Fruit fly (Drosophila melanogaster) whole organism, prepupa: Measurements from ENCODE around the gene CG8927.

Experiments used
- Blimp-1 ChIP-seq: fragments of 200-800 bp; sonication (Bioruptor generic); optimal IDR thresholded peaks from 3 replicates; lab custom pipeline; 2017; ENCODE audit warnings: missing biosample characterization, missing genetic modification characterization, mild to moderate bottlenecking, moderate library complexity, missing genetic modification reagents
- CG10631 ChIP-seq: fragments of 200-800 bp; sonication (Bioruptor generic); optimal IDR thresholded peaks from 2 replicates; lab custom pipeline; 2016; ENCODE audit warnings: missing biosample characterization, missing genetic modification characterization
- CG10669 ChIP-seq: fragments of 200-800 bp; sonication (Bioruptor generic); optimal IDR thresholded peaks from 3 replicates; lab custom pipeline; 2018; ENCODE audit warnings: missing biosample characterization, mild to moderate bottlenecking, missing genetic modification characterization, moderate library complexity
- CG11762 ChIP-seq: fragments of 200-800 bp; sonication (Bioruptor generic); optimal IDR thresholded peaks from 3 replicates; lab custom pipeline; 2016; ENCODE audit warnings: missing biosample characterization, missing genetic modification characterization; ENCODE audit not compliant: insufficient read depth
- CG15336 ChIP-seq: fragments of 200-800 bp; sonication (Bioruptor generic); IDR thresholded peaks from 2 replicates; pipeline ENCODE4 v1.3.6; 2022; ENCODE audit warnings: missing biosample characterization, missing genetic modification characterization
- CG1621 ChIP-seq: fragments of 200-800 bp; sonication (Bioruptor generic); optimal IDR thresholded peaks from 3 replicates; lab custom pipeline; 2018; ENCODE audit warnings: missing biosample characterization, mild to moderate bottlenecking, missing genetic modification characterization
- CG16779 ChIP-seq: fragments of 200-800 bp; sonication (Bioruptor generic); optimal IDR thresholded peaks from 3 replicates; lab custom pipeline; 2017; ENCODE audit warnings: missing biosample characterization, mild to moderate bottlenecking, missing genetic modification characterization
- CG31627 ChIP-seq: fragments of 200-800 bp; sonication (Bioruptor generic); optimal IDR thresholded peaks from 3 replicates; lab custom pipeline; 2016; ENCODE audit warnings: missing biosample characterization, missing genetic modification characterization
- CG32006 ChIP-seq: fragments of 200-800 bp; sonication (Bioruptor generic); optimal IDR thresholded peaks from 3 replicates; lab custom pipeline; 2017; ENCODE audit warnings: missing biosample characterization, mild to moderate bottlenecking, missing genetic modification characterization
- CG34406 ChIP-seq: fragments of 200-800 bp; sonication (Bioruptor generic); optimal IDR thresholded peaks from 3 replicates; lab custom pipeline; 2016; ENCODE audit warnings: missing biosample characterization, missing genetic modification characterization
- CG3919 ChIP-seq: fragments of 200-800 bp; sonication (Bioruptor generic); optimal IDR thresholded peaks from 3 replicates; lab custom pipeline; 2016; ENCODE audit warnings: missing biosample characterization, missing genetic modification characterization
- CG4318 ChIP-seq: fragments of 200-800 bp; sonication (Bioruptor generic); optimal IDR thresholded peaks from 3 replicates; lab custom pipeline; 2017; ENCODE audit warnings: missing biosample characterization, mild to moderate bottlenecking, missing genetic modification characterization
- CG6163 ChIP-seq: fragments of 200-800 bp; sonication (Bioruptor generic); IDR thresholded peaks from 3 replicates; pipeline ENCODE4 v1.3.6; 2022; ENCODE audit warnings: missing biosample characterization, missing genetic modification characterization
- CG6276 ChIP-seq: fragments of 200-800 bp; sonication (Bioruptor generic); optimal IDR thresholded peaks from 2 replicates; lab custom pipeline; 2017; ENCODE audit warnings: missing biosample characterization, mild to moderate bottlenecking, missing genetic modification characterization
- CG6792 ChIP-seq: fragments of 200-800 bp; sonication (Bioruptor generic); optimal IDR thresholded peaks from 3 replicates; lab custom pipeline; 2016; ENCODE audit warnings: missing biosample characterization, missing genetic modification characterization
- CG6808 ChIP-seq: fragments of 200-800 bp; sonication (Bioruptor generic); optimal IDR thresholded peaks from 3 replicates; lab custom pipeline; 2017; ENCODE audit warnings: missing biosample characterization, missing genetic modification characterization, mild to moderate bottlenecking, moderate library complexity, missing genetic modification reagents
- CG6854 ChIP-seq: fragments of 200-800 bp; sonication (Bioruptor generic); optimal IDR thresholded peaks from 2 replicates; lab custom pipeline; 2017; ENCODE audit warnings: missing biosample characterization, mild to moderate bottlenecking, missing genetic modification characterization
- CG7368 ChIP-seq: fragments of 200-800 bp; sonication (Bioruptor generic); optimal IDR thresholded peaks from 3 replicates; lab custom pipeline; 2016; ENCODE audit warnings: missing biosample characterization, missing genetic modification characterization
- CG8319 ChIP-seq: fragments of 200-800 bp; sonication (Bioruptor generic); optimal IDR thresholded peaks from 3 replicates; lab custom pipeline; 2016; ENCODE audit warnings: missing biosample characterization, missing genetic modification characterization
- CG8632 ChIP-seq: fragments of 200-800 bp; sonication (Bioruptor generic); optimal IDR thresholded peaks from 3 replicates; lab custom pipeline; 2016; ENCODE audit warnings: missing biosample characterization, missing genetic modification characterization
- Eip75B ChIP-seq: fragments of 200-800 bp; sonication (Bioruptor generic); optimal IDR thresholded peaks from 3 replicates; lab custom pipeline; 2016; ENCODE audit warnings: missing biosample characterization, missing genetic modification characterization
- Eip78C ChIP-seq: fragments of 200-800 bp; sonication (Bioruptor generic); peaks from one replicate; lab custom pipeline; 2016; ENCODE audit warnings: missing biosample characterization, missing genetic modification characterization
- Ets21C ChIP-seq: fragments of 200-800 bp; sonication (Bioruptor generic); optimal IDR thresholded peaks from 3 replicates; lab custom pipeline; 2016; ENCODE audit warnings: missing biosample characterization, missing genetic modification characterization
- Gug ChIP-seq: fragments of 200-800 bp; sonication (Bioruptor generic); IDR thresholded peaks from 2 replicates; pipeline ENCODE4 v1.3.6; 2022; ENCODE audit warnings: missing biosample characterization, missing genetic modification characterization
- Hr38 ChIP-seq: sonication (Bioruptor generic); optimal IDR thresholded peaks from 2 replicates; lab custom pipeline; 2016; ENCODE audit warnings: missing biosample characterization, missing genetic modification characterization
- Hr4 ChIP-seq: fragments of 200-800 bp; sonication (Bioruptor generic); optimal IDR thresholded peaks from 3 replicates; lab custom pipeline; 2016; ENCODE audit warnings: missing biosample characterization, missing genetic modification characterization
- Lpt ChIP-seq: fragments of 200-800 bp; sonication (Bioruptor generic); optimal IDR thresholded peaks from 3 replicates; lab custom pipeline; 2016; ENCODE audit warnings: missing biosample characterization, missing genetic modification characterization
- Met ChIP-seq: fragments of 200-800 bp; sonication (Bioruptor generic); optimal IDR thresholded peaks from 3 replicates; lab custom pipeline; 2016; ENCODE audit warnings: missing biosample characterization, missing genetic modification characterization
- OdsH ChIP-seq: fragments of 200-800 bp; sonication (Bioruptor generic); optimal IDR thresholded peaks from 3 replicates; lab custom pipeline; 2016; ENCODE audit warnings: missing biosample characterization, missing genetic modification characterization
- Smox ChIP-seq: fragments of 200-800 bp; sonication (Bioruptor generic); optimal IDR thresholded peaks from 3 replicates; lab custom pipeline; 2016; ENCODE audit warnings: missing biosample characterization, missing genetic modification characterization
- Sox102F ChIP-seq: fragments of 200-800 bp; sonication (Bioruptor generic); optimal IDR thresholded peaks from 2 replicates; lab custom pipeline; 2016; ENCODE audit warnings: missing biosample characterization, mild to moderate bottlenecking, missing genetic modification characterization
- Sox14 ChIP-seq: fragments of 200-800 bp; sonication (Bioruptor generic); optimal IDR thresholded peaks from 3 replicates; lab custom pipeline; 2016; ENCODE audit warnings: missing biosample characterization, missing genetic modification characterization
- achi ChIP-seq: fragments of 200-800 bp; sonication (Bioruptor generic); optimal IDR thresholded peaks from 3 replicates; lab custom pipeline; 2016; ENCODE audit warnings: missing biosample characterization, missing genetic modification characterization
- dsx ChIP-seq: fragments of 200-800 bp; optimal IDR thresholded peaks from 3 replicates; lab custom pipeline; 2019; ENCODE audit warnings: missing biosample characterization, mild to moderate bottlenecking, missing genetic modification characterization, moderate library complexity; ENCODE audit not compliant: poor library complexity, severe bottlenecking
- eg ChIP-seq: fragments of 200-800 bp; sonication (Bioruptor generic); IDR thresholded peaks from 3 replicates; pipeline ENCODE4 v1.3.6; 2022; ENCODE audit warnings: missing biosample characterization, missing genetic modification characterization
- esn ChIP-seq: fragments of 200-800 bp; sonication (Bioruptor generic); optimal IDR thresholded peaks from 2 replicates; lab custom pipeline; 2016; ENCODE audit warnings: missing biosample characterization, mild to moderate bottlenecking, missing genetic modification characterization, moderate library complexity
- fd85E ChIP-seq: fragments of 200-800 bp; sonication (Bioruptor generic); optimal IDR thresholded peaks from 3 replicates; lab custom pipeline; 2016; ENCODE audit warnings: missing biosample characterization, missing genetic modification characterization
- net ChIP-seq: fragments of 200-800 bp; sonication (Bioruptor generic); optimal IDR thresholded peaks from 3 replicates; lab custom pipeline; 2016; ENCODE audit warnings: missing biosample characterization, missing genetic modification characterization
- spab ChIP-seq: fragments of 200-800 bp; sonication (Bioruptor generic); optimal IDR thresholded peaks from 2 replicates; lab custom pipeline; 2017; ENCODE audit warnings: missing biosample characterization, mild to moderate bottlenecking, missing genetic modification characterization, missing genetic modification reagents
- ss ChIP-seq, 2 experiments: fragments of 200-800 bp; sonication (Bioruptor generic); optimal IDR thresholded peaks; 2 replicates in 1 of 2; 3 replicates in 1 of 2; lab custom pipeline; 2017 to 2018; ENCODE audit warnings: mild to moderate bottlenecking in 2 of 2, missing biosample characterization in 2 of 2, missing genetic modification characterization in 2 of 2, moderate library complexity in 1 of 2
- svp ChIP-seq: fragments of 200-800 bp; sonication (Bioruptor generic); peaks from one replicate; lab custom pipeline; 2016; ENCODE audit warnings: missing biosample characterization, missing genetic modification characterization
- vri ChIP-seq: fragments of 200-800 bp; sonication (Bioruptor generic); optimal IDR thresholded peaks from 3 replicates; lab custom pipeline; 2016; ENCODE audit warnings: missing biosample characterization, mild to moderate bottlenecking, missing genetic modification characterization

CG8927 gene

DNA sequence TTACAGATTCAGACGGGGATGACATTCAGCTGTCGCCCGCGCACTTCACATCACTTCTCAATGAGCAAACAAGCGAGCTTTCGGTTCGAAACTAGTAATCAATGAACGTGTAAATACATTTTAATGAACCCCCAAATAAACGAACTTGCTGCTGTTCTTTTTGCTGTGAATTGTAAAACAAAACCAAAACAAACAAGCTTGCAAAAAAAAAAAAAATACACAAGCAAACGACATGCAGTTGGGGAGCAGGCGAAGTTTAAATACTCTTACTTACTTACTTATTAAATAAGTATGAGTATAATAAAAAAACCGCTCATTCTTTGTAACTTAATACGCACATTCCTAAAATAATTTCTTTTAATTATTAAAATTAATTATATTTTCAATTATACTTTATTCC is 26.6 kb upstream of the CG8927 start (continued):
- TF ChIP-seq CG11762 (GFP tag; lab: Kevin White, UChicago) = peak; percentile 10
- peak; percentile 49 for TF ChIP-seq CG6276 (GFP tag; lab: Kevin White, UChicago)
- no peak for TF ChIP-seq CG8319
- peak; percentile 23 for TF ChIP-seq CG6792
- peak; percentile 77 for TF ChIP-seq vri (GFP tag; lab: Kevin White, UChicago)
- TF ChIP-seq CG1621 (tag; lab: Kevin White, UChicago) = no peak
- peak; percentile 48 for TF ChIP-seq esn
- TF ChIP-seq fd85E (GFP tag; lab: Kevin White, UChicago) = no peak

DNA sequence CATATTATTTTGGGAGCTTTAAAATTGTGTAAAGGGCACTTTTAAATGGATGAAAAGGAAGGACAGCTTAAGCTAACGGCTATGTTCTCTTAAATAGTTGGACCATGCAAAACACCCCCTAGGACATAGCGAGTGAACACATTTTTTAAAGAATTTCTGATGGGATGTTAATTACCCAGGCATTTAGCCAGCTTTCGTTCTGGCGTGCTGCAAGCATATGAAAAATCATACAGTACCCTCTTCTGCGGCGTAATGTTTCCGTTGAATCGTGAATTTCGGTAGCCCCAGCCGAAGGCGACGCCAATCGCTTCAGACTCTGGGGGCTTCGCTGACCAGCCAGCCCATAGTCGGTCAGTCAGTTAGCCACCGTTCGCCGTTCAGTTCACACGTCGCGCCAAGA is 26.1 kb upstream of the CG8927 start, which contains the start of gene CG6006:
Gene CG6006, plus strand, starts transcription at position 301 of the 400 bp plus-strand sequence.
- TF ChIP-seq Lpt (GFP tag; lab: Kevin White, UChicago) (no peak), CG31627 (GFP tag; lab: Kevin White, UChicago) (no peak), Eip75B (no peak), CG4318 (no peak), svp (GFP tag; lab: Kevin White, UChicago) (peak; percentile 52), CG6792 (no peak), CG32006 (GFP tag; lab: Kevin White, UChicago) (peak; percentile 18), CG15336 (no peak), CG6163 (GFP tag; lab: Robert Waterston, UW) (no peak), Met (GFP tag; lab: Kevin White, UChicago) (no peak), CG6276 (GFP tag; lab: Kevin White, UChicago) (no peak), CG3919 (GFP tag; lab: Kevin White, UChicago) (no peak), net (no peak), CG1621 (tag; lab: Kevin White, UChicago) (no peak), CG11762 (GFP tag; lab: Kevin White, UChicago) (no peak), CG6808 (GFP tag; lab: Kevin White, UChicago) (no peak), Smox (no peak), vri (GFP tag; lab: Kevin White, UChicago) (no peak), ss (GFP tag; optimal IDR thresholded peaks at IDR 0.05; lab: Kevin White, UChicago) (no peak), Ets21C (GFP tag; lab: Kevin White, UChicago) (no peak), eg (0 out of 3 replicates have a peak, but pooled peaks have one; percentile 14)

DNA sequence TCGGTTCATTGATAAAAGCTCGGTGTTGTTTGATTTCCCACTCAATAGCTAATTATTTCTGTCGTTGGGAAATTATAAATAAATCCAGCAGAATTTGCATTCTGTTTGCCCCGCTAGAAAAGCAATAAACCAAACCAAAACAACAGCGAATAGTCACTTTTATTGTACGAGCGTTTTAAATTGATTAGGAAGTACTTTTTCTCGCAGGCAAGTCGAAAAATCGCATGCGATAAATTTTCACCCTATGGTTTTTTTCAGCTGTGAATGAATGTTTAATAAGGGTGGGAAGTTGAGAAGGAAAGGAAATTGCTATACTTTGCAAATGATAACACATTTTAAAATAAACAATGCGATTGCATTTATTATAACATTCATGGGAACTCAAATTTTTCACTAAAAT is 24.8 kb upstream of the CG8927 start:
- TF ChIP-seq CG10631 (GFP tag; lab: Kevin White, UChicago) (no peak), Hr4 (no peak), Sox102F (GFP tag; lab: Kevin White, UChicago) (no peak), fd85E (GFP tag; lab: Kevin White, UChicago) (no peak), Eip78C (GFP tag; lab: Kevin White, UChicago) (peak; percentile 19)

DNA sequence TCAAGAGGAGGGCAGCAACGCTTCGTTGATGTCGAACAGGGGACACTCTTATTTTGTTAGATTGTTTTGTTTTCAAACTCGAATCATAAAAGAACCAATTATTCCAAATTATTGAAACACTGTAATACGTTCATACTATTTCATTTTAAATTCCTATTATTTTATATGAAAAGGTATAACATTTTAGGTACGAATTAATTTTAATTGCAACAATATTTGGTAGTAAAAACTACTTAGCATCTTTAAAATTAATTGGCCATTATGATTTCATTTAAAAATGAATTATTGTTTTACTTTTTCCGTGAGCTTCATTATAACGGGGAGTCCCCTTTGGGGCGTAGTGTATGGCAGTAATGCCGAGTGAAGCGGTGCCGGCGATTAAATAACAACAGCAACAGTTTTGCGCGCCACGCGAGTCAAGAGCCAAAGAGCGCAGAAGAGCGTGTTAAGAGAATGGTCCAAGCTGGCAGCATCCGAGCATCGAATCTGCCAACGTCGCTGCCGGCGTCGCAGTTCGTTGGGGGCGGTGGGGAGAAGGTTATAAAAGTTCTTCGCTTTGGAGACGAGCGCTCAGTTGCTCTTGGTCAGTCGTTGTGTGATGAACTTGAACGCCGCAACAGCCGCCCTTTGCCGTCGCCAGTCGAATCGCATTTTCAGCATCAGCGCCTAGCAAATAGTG is 23.1 kb upstream of the CG8927 start:
- TF ChIP-seq CG34406 (GFP tag; lab: Kevin White, UChicago) (peak; percentile 75), CG6163 (GFP tag; lab: Robert Waterston, UW) (peak; percentile 45; the same call in 1 of the 3 replicates), Gug (no peak), fd85E (GFP tag; lab: Kevin White, UChicago) (peak; percentile 9), vri (GFP tag; lab: Kevin White, UChicago) (peak; percentile 94), CG6808 (GFP tag; lab: Kevin White, UChicago) (peak; percentile 63), CG10631 (GFP tag; lab: Kevin White, UChicago) (peak; percentile 67), Sox14 (peak; percentile 65), CG10669 (GFP tag; lab: Kevin White, UChicago) (peak; percentile 57), Blimp-1 (GFP tag; lab: Kevin White, UChicago) (peak; percentile 47), CG15336 (peak; percentile 79; the same call in 1 of the 2 replicates), Hr4 (peak; percentile 70), Hr38 (GFP tag; lab: Kevin White, UChicago) (no peak), esn (peak; percentile 81), CG16779 (tag; lab: Kevin White, UChicago) (peak; percentile 28), achi (GFP tag; lab: Kevin White, UChicago) (peak; percentile 57), eg (peak; percentile 61; the same call in 2 of the 3 replicates), CG8632 (GFP tag; lab: Kevin White, UChicago) (peak; percentile 69), spab (peak; percentile 38), dsx (peak; percentile 59), CG6792 (peak; percentile 60), Sox102F (GFP tag; lab: Kevin White, UChicago) (peak; percentile 74), CG11762 (GFP tag; lab: Kevin White, UChicago) (peak; percentile 66), Ets21C (GFP tag; lab: Kevin White, UChicago) (peak; percentile 48), OdsH (GFP tag; lab: Kevin White, UChicago) (peak; percentile 67), CG3919 (GFP tag; lab: Kevin White, UChicago) (peak; percentile 57), CG6854 (no peak), CG7368 (GFP tag; lab: Kevin White, UChicago) (peak; percentile 3)
